Worm (Caenorhabditis elegans) whole organism, late embryonic: ENCODE data around the gene srg-23.

Source experiments
- C08G9.2 ChIP-seq: sonication (generic microtip); optimal IDR thresholded peaks from 2 replicates; lab custom pipeline; 2016; ENCODE audit warnings: mild to moderate bottlenecking, missing genetic modification characterization, moderate library complexity, missing compliant biosample characterization
- F13H6.1 ChIP-seq: sonication (generic microtip); optimal IDR thresholded peaks from 2 replicates; lab custom pipeline; 2016; ENCODE audit warnings: missing genetic modification characterization, missing compliant biosample characterization
- T23F11.4 ChIP-seq: fragments of 200-800 bp; sonication (Bioruptor generic); optimal IDR thresholded peaks from 2 replicates; lab custom pipeline; 2018; ENCODE audit warnings: mild to moderate bottlenecking, missing genetic modification characterization, missing compliant biosample characterization
- ama-1 ChIP-seq: fragments of 150-350 bp; optimal IDR thresholded peaks from 2 replicates; lab custom pipeline; 2014
- ceh-18 ChIP-seq: sonication (generic microtip); optimal IDR thresholded peaks from 2 replicates; lab custom pipeline; 2016; ENCODE audit warnings: missing genetic modification characterization, missing compliant biosample characterization
- ceh-2 ChIP-seq: sonication (generic microtip); optimal IDR thresholded peaks from 2 replicates; lab custom pipeline; 2016; ENCODE audit warnings: missing genotype, missing genetic modification characterization, missing compliant biosample characterization
- ceh-30 ChIP-seq: fragments of 150-350 bp; optimal IDR thresholded peaks from 2 replicates; lab custom pipeline; 2014; ENCODE audit warnings: missing biosample characterization, missing genetic modification characterization
- dve-1 ChIP-seq: sonication (generic microtip); optimal IDR thresholded peaks from 2 replicates; lab custom pipeline; 2017; ENCODE audit warnings: antibody characterized with exemption, mild to moderate bottlenecking, missing genetic modification characterization, missing compliant biosample characterization
- elt-4 ChIP-seq: sonication (generic microtip); optimal IDR thresholded peaks from 2 replicates; lab custom pipeline; 2016; ENCODE audit warnings: missing genetic modification characterization, missing compliant biosample characterization
- hlh-13 ChIP-seq: fragments of 200-800 bp; sonication (Bioruptor generic); optimal IDR thresholded peaks from 2 replicates; lab custom pipeline; 2018; ENCODE audit warnings: mild to moderate bottlenecking, missing genetic modification characterization, missing compliant biosample characterization
- hlh-15 ChIP-seq: sonication (generic microtip); optimal IDR thresholded peaks from 2 replicates; lab custom pipeline; 2016; ENCODE audit warnings: missing genetic modification characterization, missing compliant biosample characterization
- hlh-8 ChIP-seq: sonication (generic microtip); optimal IDR thresholded peaks from 2 replicates; lab custom pipeline; 2016; ENCODE audit warnings: missing genotype, missing genetic modification characterization, missing compliant biosample characterization
- lin-11 ChIP-seq: fragments of 200-800 bp; sonication (Bioruptor generic); optimal IDR thresholded peaks from 2 replicates; lab custom pipeline; 2018; ENCODE audit warnings: mild to moderate bottlenecking, missing genetic modification characterization, missing compliant biosample characterization
- pat-9 ChIP-seq: fragments of 200-800 bp; sonication (Bioruptor generic); optimal IDR thresholded peaks from 2 replicates; lab custom pipeline; 2018; ENCODE audit warnings: mild to moderate bottlenecking, missing genetic modification characterization, moderate library complexity, missing compliant biosample characterization
- pax-1 ChIP-seq: fragments of 150-350 bp; optimal IDR thresholded peaks from 2 replicates; lab custom pipeline; 2014; ENCODE audit warnings: missing biosample characterization, missing genetic modification characterization
- pha-4 ChIP-seq: fragments of 150-350 bp; optimal IDR thresholded peaks from 2 replicates; lab custom pipeline; 2018; ENCODE audit warnings: missing biosample characterization, missing genetic modification reagents, missing genetic modification characterization
- pqm-1 ChIP-seq: sonication (generic microtip); optimal IDR thresholded peaks from 2 replicates; lab custom pipeline; 2016; ENCODE audit warnings: missing genetic modification characterization, missing compliant biosample characterization
- pros-1 ChIP-seq: fragments of 150-350 bp; optimal IDR thresholded peaks from 2 replicates; lab custom pipeline; 2014; ENCODE audit warnings: missing biosample characterization, missing genetic modification reagents, missing genetic modification characterization
- rnt-1 ChIP-seq: sonication (generic microtip); optimal IDR thresholded peaks from 2 replicates; lab custom pipeline; 2016; ENCODE audit warnings: missing genetic modification characterization, missing compliant biosample characterization
- sox-4 ChIP-seq: sonication (generic microtip); optimal IDR thresholded peaks from 2 replicates; lab custom pipeline; 2017; ENCODE audit warnings: mild to moderate bottlenecking, missing genetic modification characterization, inconsistent platforms, missing compliant biosample characterization
- syd-9 ChIP-seq: sonication (generic microtip); optimal IDR thresholded peaks from 2 replicates; lab custom pipeline; 2016; ENCODE audit warnings: mild to moderate bottlenecking, missing genetic modification characterization, moderate library complexity, missing compliant biosample characterization
- tbx-2 ChIP-seq: sonication (generic microtip); optimal IDR thresholded peaks from 2 replicates; lab custom pipeline; 2016; ENCODE audit warnings: missing genetic modification characterization, missing compliant biosample characterization

Gene srg-23

ce11 chrII:3048989-3049388 lies 47.0 kb downstream of the srg-23 start:
- peak; percentile 62 for TF ChIP-seq dve-1 (tag; lab: Kevin White, UChicago)
- TF ChIP-seq tbx-2 (tag; lab: Kevin White, UChicago) = no peak
- no peak for TF ChIP-seq sox-4 (tag; lab: Kevin White, UChicago)

DNA sequence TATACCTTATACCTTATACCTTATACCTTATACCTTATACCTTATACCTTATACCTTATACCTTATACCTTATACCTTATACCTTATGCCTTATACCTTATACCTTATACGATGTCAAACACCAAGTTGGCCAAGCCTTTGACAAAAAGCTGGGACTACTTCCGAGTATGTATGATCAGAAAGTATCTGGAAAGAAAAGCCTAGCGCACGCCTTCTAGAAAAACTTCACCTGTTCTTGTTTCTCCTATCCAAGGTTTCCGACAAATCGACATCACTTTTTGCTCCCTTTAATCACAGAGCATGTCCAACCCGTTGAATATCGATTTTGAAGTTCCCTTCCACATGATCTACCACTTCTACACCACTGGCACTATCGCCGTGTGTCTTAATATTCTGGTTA lies 47.6 kb downstream of the srg-23 start, which contains the start of gene sri-28:
TSS of gene sri-28 (plus strand) at position 301 of the 400 bp plus-strand sequence.
- TF ChIP-seq pros-1 (tag; lab: Kevin White, UChicago) (no peak), hlh-8 (no peak), pax-1 (tag; lab: Kevin White, UChicago) (no peak), hlh-15 (tag; lab: Kevin White, UChicago) (no peak)

DNA sequence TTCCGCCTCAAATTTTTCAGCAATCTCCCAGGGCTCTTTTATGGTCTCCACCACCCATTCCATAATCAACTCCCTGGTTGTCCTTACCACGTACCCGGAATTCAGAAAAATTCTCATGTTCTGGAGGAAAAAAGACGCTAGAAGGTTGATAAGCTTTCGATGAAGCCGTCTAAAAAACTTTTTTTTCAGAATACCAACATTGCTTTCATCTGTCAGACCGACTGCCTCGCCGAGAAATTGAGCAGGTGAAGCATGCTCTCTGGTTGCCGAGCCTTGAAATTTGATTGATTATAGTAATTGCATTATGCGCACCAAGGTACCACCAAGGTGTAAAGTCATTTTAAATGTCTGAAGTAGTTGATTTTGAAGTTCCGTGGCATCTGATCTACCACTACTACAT lies 50.1 kb downstream of the srg-23 start, which contains the start of gene sri-30:
TSS of gene sri-30 (plus strand) at position 301 of the 400 bp plus-strand sequence.
- no peak for TF ChIP-seq C08G9.2 (tag; lab: Kevin White, UChicago)
- no peak for TF ChIP-seq F13H6.1 (tag; lab: Kevin White, UChicago)
- no peak for TF ChIP-seq ceh-18 (tag; lab: Kevin White, UChicago)
- TF ChIP-seq pha-4 = no peak
- no peak for TF ChIP-seq T23F11.4 (GFP tag; lab: Kevin White, UChicago)
- TF ChIP-seq ceh-2 (tag; lab: Kevin White, UChicago) = no peak
- TF ChIP-seq hlh-13 (GFP tag; lab: Kevin White, UChicago) = no peak
- TF ChIP-seq pat-9 (tag; lab: Kevin White, UChicago) = no peak

DNA sequence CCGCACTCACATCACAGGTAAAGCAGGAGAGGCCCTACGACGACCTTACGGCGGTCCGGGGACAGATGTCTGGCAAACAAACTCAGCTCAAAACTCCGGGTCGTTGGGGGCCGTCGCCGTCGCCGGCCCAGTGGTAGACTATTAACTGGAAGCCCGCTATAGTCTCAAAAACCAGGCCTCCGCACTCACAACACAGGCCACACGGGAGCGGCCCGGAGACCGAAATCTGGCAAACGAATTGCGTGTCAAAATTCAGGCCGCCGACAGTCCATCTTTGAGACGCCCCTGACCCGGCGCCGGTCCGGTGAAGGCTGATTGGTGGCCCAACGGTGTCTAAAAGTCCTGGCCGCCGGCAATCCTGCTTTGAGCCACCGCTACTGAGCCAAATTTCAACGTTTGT lies 50.5 kb downstream of the srg-23 start:
- no peak for TF ChIP-seq rnt-1 (tag; lab: Kevin White, UChicago)
- TF ChIP-seq lin-11 (tag; lab: Kevin White, UChicago) = no peak
- TF ChIP-seq elt-4 (tag; lab: Kevin White, UChicago) = peak; percentile 29

- TF ChIP-seq elt-4 (tag; lab: Kevin White, UChicago) = no peak
- no peak for TF ChIP-seq ama-1 (lab: Kevin White, UChicago)
- no peak for TF ChIP-seq syd-9 (tag; lab: Kevin White, UChicago)
- TF ChIP-seq pax-1 (tag; lab: Kevin White, UChicago) = no peak
- TF ChIP-seq ceh-30 (tag; lab: Kevin White, UChicago) = no peak
- TF ChIP-seq pqm-1 = no peak
- TF ChIP-seq, all 69 proteins: peak for 0
These were observed 51.9 kb downstream of the srg-23 start, which contains the start of gene sri-29 for ce11 chrII:3044023-3044422. TSS of gene sri-29 (plus strand) at chrII:3044323.
